Fruit fly (Drosophila melanogaster) whole organism, embryonic: Measurements from ENCODE around the gene CG32700.
A peak's percentile ranks its signal among the peaks of the same experiment; 100 is the strongest.

ENCODE experiments used
- ATbp ChIP-seq: fragments of 200-800 bp; sonication (Bioruptor generic); optimal IDR thresholded peaks from 2 replicates; lab custom pipeline; 2017; ENCODE audit warnings: missing biosample characterization, mild to moderate bottlenecking, missing genetic modification characterization, missing genetic modification reagents
- Abd-B ChIP-seq: fragments of 200-800 bp; sonication (Bioruptor generic); optimal IDR thresholded peaks from 2 replicates; lab custom pipeline; 2018; ENCODE audit warnings: missing biosample characterization, mild to moderate bottlenecking, missing genetic modification characterization, moderate library complexity
- CG10543 ChIP-seq: fragments of 200-800 bp; sonication (Bioruptor generic); optimal IDR thresholded peaks from 3 replicates; lab custom pipeline; 2017; ENCODE audit warnings: missing biosample characterization, mild to moderate bottlenecking, missing genetic modification characterization, moderate library complexity
- CG11456 ChIP-seq: fragments of 200-800 bp; sonication (Bioruptor generic); IDR thresholded peaks from 3 replicates; pipeline ENCODE4 v1.3.6; 2022; ENCODE audit warnings: missing biosample characterization, missing genetic modification characterization
- CG12769 ChIP-seq: fragments of 200-800 bp; sonication (Bioruptor generic); optimal IDR thresholded peaks from 2 replicates; lab custom pipeline; 2019; ENCODE audit warnings: missing biosample characterization, mild to moderate bottlenecking, missing genetic modification characterization, moderate library complexity
- CG13123 ChIP-seq: fragments of 200-800 bp; sonication (Bioruptor generic); optimal IDR thresholded peaks from 2 replicates; lab custom pipeline; 2016; ENCODE audit warnings: missing biosample characterization, missing genetic modification characterization
- CG14667 ChIP-seq: fragments of 200-800 bp; sonication (Bioruptor generic); IDR thresholded peaks from 2 replicates; pipeline ENCODE4 v1.3.6; 2022; ENCODE audit warnings: missing biosample characterization, missing genetic modification characterization
- CG15011 ChIP-seq: fragments of 200-800 bp; sonication (Bioruptor generic); optimal IDR thresholded peaks from 3 replicates; lab custom pipeline; 2018; ENCODE audit warnings: missing biosample characterization, mild to moderate bottlenecking, missing genetic modification characterization
- CG15269 ChIP-seq: fragments of 200-800 bp; sonication (Bioruptor generic); optimal IDR thresholded peaks from 2 replicates; lab custom pipeline; 2018; ENCODE audit warnings: missing biosample characterization, mild to moderate bottlenecking, missing genetic modification characterization, moderate library complexity
- CG15479 ChIP-seq: fragments of 200-800 bp; sonication (Bioruptor generic); optimal IDR thresholded peaks from 3 replicates; lab custom pipeline; 2019; ENCODE audit warnings: missing biosample characterization, mild to moderate bottlenecking, missing genetic modification characterization, moderate library complexity
- CG1647 ChIP-seq: fragments of 200-800 bp; sonication (Bioruptor generic); optimal IDR thresholded peaks from 3 replicates; lab custom pipeline; 2016; ENCODE audit warnings: missing biosample characterization, missing genetic modification characterization
- CG16813 ChIP-seq: fragments of 200-800 bp; sonication (Bioruptor generic); IDR thresholded peaks from 3 replicates; pipeline ENCODE4 v1.3.6; 2022; ENCODE audit warnings: missing biosample characterization, missing genetic modification characterization; ENCODE audit not compliant: partially characterized antibody
- CG16863 ChIP-seq: fragments of 200-800 bp; sonication (Bioruptor generic); optimal IDR thresholded peaks from 3 replicates; lab custom pipeline; 2016; ENCODE audit warnings: missing biosample characterization, missing genetic modification characterization
- CG17568 ChIP-seq: fragments of 200-800 bp; sonication (Bioruptor generic); optimal IDR thresholded peaks from 2 replicates; lab custom pipeline; 2018; ENCODE audit warnings: missing biosample characterization, mild to moderate bottlenecking, missing genetic modification characterization, moderate library complexity
- CG17802 ChIP-seq: fragments of 200-800 bp; sonication (Bioruptor generic); optimal IDR thresholded peaks from 2 replicates; lab custom pipeline; 2018; ENCODE audit warnings: missing biosample characterization, mild to moderate bottlenecking, missing genetic modification characterization, moderate library complexity
- CG18476 ChIP-seq: fragments of 200-800 bp; sonication (Bioruptor generic); optimal IDR thresholded peaks from 2 replicates; lab custom pipeline; 2016; ENCODE audit warnings: missing biosample characterization, mild to moderate bottlenecking, missing genetic modification characterization
- CG2875 ChIP-seq: fragments of 200-800 bp; sonication (Bioruptor generic); optimal IDR thresholded peaks from 2 replicates; lab custom pipeline; 2017; ENCODE audit warnings: missing biosample characterization, mild to moderate bottlenecking, missing genetic modification characterization, missing genetic modification reagents
- CG31388 ChIP-seq: fragments of 200-800 bp; sonication (Bioruptor generic); optimal IDR thresholded peaks from 2 replicates; lab custom pipeline; 2016; ENCODE audit warnings: missing biosample characterization, missing genetic modification characterization
- CG32772 ChIP-seq: fragments of 200-800 bp; sonication (Bioruptor generic); IDR thresholded peaks from 2 replicates; pipeline ENCODE4 v1.3.6; 2022; ENCODE audit warnings: missing biosample characterization, missing genetic modification characterization
- CG33213 ChIP-seq: fragments of 200-800 bp; sonication (Bioruptor generic); optimal IDR thresholded peaks from 3 replicates; lab custom pipeline; 2016; ENCODE audit warnings: missing biosample characterization, missing genetic modification characterization
- CG4854 ChIP-seq: fragments of 200-800 bp; sonication (Bioruptor generic); optimal IDR thresholded peaks from 2 replicates; lab custom pipeline; 2016; ENCODE audit warnings: missing biosample characterization, missing genetic modification characterization, inconsistent platforms
- CG7928 ChIP-seq: fragments of 200-800 bp; sonication (Bioruptor generic); optimal IDR thresholded peaks from 2 replicates; lab custom pipeline; 2017; ENCODE audit warnings: missing biosample characterization, mild to moderate bottlenecking, missing genetic modification characterization
- CG9727 ChIP-seq: fragments of 200-800 bp; sonication (Bioruptor generic); optimal IDR thresholded peaks from 3 replicates; lab custom pipeline; 2017; ENCODE audit warnings: missing biosample characterization, mild to moderate bottlenecking, missing genetic modification characterization
- Dbx ChIP-seq: fragments of 200-800 bp; sonication (Bioruptor generic); IDR thresholded peaks from 3 replicates; pipeline ENCODE4 v1.3.6; 2022; ENCODE audit warnings: missing biosample characterization, missing genetic modification characterization
- H2.0 ChIP-seq: fragments of 200-800 bp; sonication (Bioruptor generic); IDR thresholded peaks from 2 replicates; pipeline ENCODE4 v1.3.6; 2022; ENCODE audit warnings: missing biosample characterization, missing genetic modification characterization
- Hr51 ChIP-seq, 2 experiments: fragments of 200-800 bp; sonication (Bioruptor generic); optimal IDR thresholded peaks; 2 replicates in 1 of 2; 3 replicates in 1 of 2; lab custom pipeline; 2016 to 2018; ENCODE audit warnings: missing biosample characterization in 2 of 2, missing genetic modification characterization in 2 of 2, mild to moderate bottlenecking in 1 of 2, moderate library complexity in 1 of 2
- Meics ChIP-seq: fragments of 200-800 bp; sonication (Bioruptor generic); optimal IDR thresholded peaks from 2 replicates; lab custom pipeline; 2017; ENCODE audit warnings: missing biosample characterization, mild to moderate bottlenecking, missing genetic modification characterization
- Neu2 ChIP-seq: fragments of 200-800 bp; sonication (Bioruptor generic); optimal IDR thresholded peaks from 3 replicates; lab custom pipeline; 2016; ENCODE audit warnings: missing biosample characterization, missing genetic modification characterization, borderline replicate concordance
- PHDP ChIP-seq: fragments of 200-800 bp; sonication (Bioruptor generic); optimal IDR thresholded peaks from 3 replicates; lab custom pipeline; 2018; ENCODE audit warnings: missing biosample characterization, mild to moderate bottlenecking, missing genetic modification characterization, moderate library complexity
- Tbp ChIP-seq: fragments of >200 bp; optimal IDR thresholded peaks from 2 replicates; lab custom pipeline; 2018; ENCODE audit warnings: missing biosample characterization, missing genetic modification characterization
- Xbp1 ChIP-seq: fragments of 200-800 bp; sonication (Bioruptor generic); optimal IDR thresholded peaks from 3 replicates; lab custom pipeline; 2016; ENCODE audit warnings: missing biosample characterization, mild to moderate bottlenecking, missing genetic modification characterization
- ara ChIP-seq: fragments of 200-800 bp; sonication (Bioruptor generic); IDR thresholded peaks from 2 replicates; pipeline ENCODE4 v1.3.6; 2022; ENCODE audit warnings: missing biosample characterization, missing genetic modification characterization
- az2 ChIP-seq: fragments of 200-800 bp; sonication (Bioruptor generic); optimal IDR thresholded peaks from 3 replicates; lab custom pipeline; 2016; ENCODE audit warnings: missing biosample characterization, missing genetic modification characterization
- chn ChIP-seq: fragments of 200-800 bp; sonication (Bioruptor generic); optimal IDR thresholded peaks from 2 replicates; lab custom pipeline; 2016; ENCODE audit warnings: missing biosample characterization, missing genetic modification characterization
- da ChIP-seq: fragments of 200-800 bp; sonication (Bioruptor generic); optimal IDR thresholded peaks from 2 replicates; lab custom pipeline; 2016; ENCODE audit warnings: missing biosample characterization, missing genetic modification characterization
- danr ChIP-seq: fragments of 200-800 bp; sonication (Bioruptor generic); IDR thresholded peaks from 2 replicates; pipeline ENCODE4 v1.3.6; 2022; ENCODE audit warnings: missing biosample characterization, missing genetic modification characterization
- disco-r ChIP-seq: fragments of 200-800 bp; sonication (Bioruptor generic); optimal IDR thresholded peaks from 2 replicates; lab custom pipeline; 2016; ENCODE audit warnings: missing biosample characterization, missing genetic modification characterization
- dmrt99B ChIP-seq: fragments of 200-800 bp; sonication (Bioruptor generic); optimal IDR thresholded peaks from 2 replicates; lab custom pipeline; 2018; ENCODE audit warnings: missing biosample characterization, mild to moderate bottlenecking, missing genetic modification characterization, moderate library complexity
- fd102C ChIP-seq: fragments of 200-800 bp; sonication (Bioruptor generic); optimal IDR thresholded peaks from 2 replicates; lab custom pipeline; 2018; ENCODE audit warnings: missing biosample characterization, mild to moderate bottlenecking, missing genetic modification characterization, moderate library complexity
- ken ChIP-seq: fragments of 200-800 bp; sonication (Bioruptor generic); IDR thresholded peaks from 3 replicates; pipeline ENCODE4 v1.3.6; 2022; ENCODE audit warnings: missing biosample characterization, missing genetic modification characterization
- lola ChIP-seq, 3 experiments: fragments of >200 bp in 2 of 3; fragments of 200-800 bp in 1 of 3; sonication (Bioruptor generic) in 1 of 3; optimal IDR thresholded peaks; 2 replicates each; lab custom pipeline; 2017 to 2019; ENCODE audit warnings: missing biosample characterization in 3 of 3, missing genetic modification characterization in 3 of 3, mild to moderate bottlenecking in 1 of 3, moderate library complexity in 1 of 3
- peb ChIP-seq: fragments of 200-800 bp; sonication (Bioruptor generic); IDR thresholded peaks from 2 replicates; pipeline ENCODE4 v1.3.6; 2022; ENCODE audit warnings: missing biosample characterization, missing genetic modification characterization
- psq ChIP-seq: fragments of 200-800 bp; sonication (Bioruptor generic); optimal IDR thresholded peaks from 2 replicates; lab custom pipeline; 2017; ENCODE audit warnings: missing biosample characterization, missing genetic modification characterization
- ranshi ChIP-seq: fragments of 200-800 bp; sonication (Bioruptor generic); IDR thresholded peaks from 2 replicates; pipeline ENCODE4 v1.3.6; 2022; ENCODE audit warnings: missing biosample characterization, missing genetic modification characterization
- sima ChIP-seq: fragments of 200-800 bp; sonication (Bioruptor generic); optimal IDR thresholded peaks from 2 replicates; lab custom pipeline; 2016; ENCODE audit warnings: missing biosample characterization, missing genetic modification characterization
- trem ChIP-seq: fragments of 200-800 bp; optimal IDR thresholded peaks from 3 replicates; lab custom pipeline; 2019; ENCODE audit warnings: missing biosample characterization, mild to moderate bottlenecking, missing genetic modification characterization, moderate library complexity
- tx ChIP-seq: fragments of 200-800 bp; sonication (Bioruptor generic); optimal IDR thresholded peaks from 2 replicates; lab custom pipeline; 2016; ENCODE audit warnings: missing biosample characterization, missing genetic modification characterization
- zfh2 ChIP-seq: fragments of 200-800 bp; sonication (Bioruptor generic); optimal IDR thresholded peaks from 2 replicates; lab custom pipeline; 2016; ENCODE audit warnings: missing biosample characterization, missing genetic modification characterization

Gene CG32700

dm6 chrX:9499994-9500804, 50.4 kb downstream of the CG32700 start, which contains the start of gene mgl:
Gene mgl (minus strand): TSS chrX:9500129.
- TF ChIP-seq CG17568 (GFP tag; lab: Kevin White, UChicago) (no peak), CG12769 (tag; lab: Kevin White, UChicago) (peak; percentile 40), CG32772 (GFP tag; lab: Robert Waterston, UW) (0 out of 2 replicates have a peak, but pooled peaks have one; percentile 29), CG15479 (GFP tag; lab: Kevin White, UChicago) (peak; percentile 3), CG18476 (GFP tag; lab: Kevin White, UChicago) (peak; percentile 78), Abd-B (GFP tag; lab: Kevin White, UChicago) (peak; percentile 65), Meics (GFP tag; lab: Kevin White, UChicago) (peak; percentile 79), psq (peak; percentile 41), dmrt99B (tag; lab: Kevin White, UChicago) (peak; percentile 87), CG1647 (GFP tag; lab: Kevin White, UChicago) (peak; percentile 55), Xbp1 (peak; percentile 84), ara (GFP tag; lab: Robert Waterston, UW) (peak; percentile 66), CG7928 (GFP tag; lab: Kevin White, UChicago) (peak; percentile 5), tx (GFP tag; lab: Kevin White, UChicago) (peak; percentile 45), CG31388 (no peak), CG10543 (peak; percentile 8), Dbx (GFP tag; lab: Robert Waterston, UW) (0 out of 3 replicates have a peak, but pooled peaks have one; percentile 19), CG13123 (GFP tag; lab: Kevin White, UChicago) (peak; percentile 16), CG14667 (GFP tag; lab: Robert Waterston, UW) (peak; percentile 18; the same call in 1 of the 2 replicates), CG9727 (GFP tag; lab: Kevin White, UChicago) (peak; percentile 84), H2.0 (GFP tag; lab: Robert Waterston, UW) (peak; percentile 41; the same call in 1 of the 2 replicates), Neu2 (GFP tag; lab: Kevin White, UChicago) (no peak), da (peak; percentile 12), Hr51 (GFP tag; optimal IDR thresholded peaks at IDR 0.05; lab: Kevin White, UChicago) (peak; percentile 49 to 81), ken (GFP tag; lab: Robert Waterston, UW) (peak; percentile 43; the same call in 2 of the 3 replicates), fd102C (GFP tag; lab: Kevin White, UChicago) (no peak), CG16813 (GFP tag; lab: Robert Waterston, UW) (no peak), danr (GFP tag; lab: Robert Waterston, UW) (0 out of 2 replicates have a peak, but pooled peaks have one; percentile 11), ATbp (GFP tag; lab: Kevin White, UChicago) (peak; percentile 67), sima (GFP tag; lab: Kevin White, UChicago) (no peak), peb (no peak; the same call in 1 of the 2 replicates), CG15011 (GFP tag; lab: Kevin White, UChicago) (peak; percentile 59), CG11456 (GFP tag; lab: Robert Waterston, UW) (0 out of 3 replicates have a peak, but pooled peaks have one; percentile 22), PHDP (tag; lab: Kevin White, UChicago) (peak; percentile 73), CG2875 (GFP tag; lab: Kevin White, UChicago) (peak; percentile 83), CG33213 (GFP tag; lab: Kevin White, UChicago) (peak; percentile 25), lola (GFP tag; optimal IDR thresholded peaks at IDR 0.05; lab: Kevin White, UChicago) (peak in 1 of 3 experiments; percentile 88), CG16863 (GFP tag; lab: Kevin White, UChicago) (peak; percentile 56), chn (GFP tag; lab: Kevin White, UChicago) (peak; percentile 77), CG17802 (tag; lab: Kevin White, UChicago) (peak; percentile 16), CG15269 (tag; lab: Kevin White, UChicago) (peak; percentile 62), trem (tag; lab: Kevin White, UChicago) (peak; percentile 70), disco-r (peak; percentile 33), ranshi (GFP tag; lab: Robert Waterston, UW) (no peak), az2 (peak; percentile 87), Tbp (no peak), CG4854 (GFP tag; lab: Kevin White, UChicago) (peak; percentile 8), zfh2 (GFP tag; lab: Kevin White, UChicago) (peak; percentile 37)
